Fruit fly (Drosophila melanogaster) whole organism, wandering third instar larva: Measurements from ENCODE around the gene CG8578.
A peak's percentile ranks its signal among the peaks of the same experiment; 100 is the strongest.

ENCODE experiments used
- Abd-B ChIP-seq: fragments of >200 bp; optimal IDR thresholded peaks from 2 replicates; lab custom pipeline; 2017; ENCODE audit warnings: missing biosample characterization, missing genetic modification characterization
- CG32264 ChIP-seq: fragments of 200-800 bp; sonication (Bioruptor generic); optimal IDR thresholded peaks from 2 replicates; lab custom pipeline; 2016; ENCODE audit warnings: missing biosample characterization, missing genetic modification characterization
- CG9705 ChIP-seq: fragments of 200-800 bp; sonication (Bioruptor generic); optimal IDR thresholded peaks from 2 replicates; lab custom pipeline; 2018; ENCODE audit warnings: missing biosample characterization, mild to moderate bottlenecking, missing genetic modification characterization
- CrebA ChIP-seq: fragments of 200-800 bp; sonication (Bioruptor generic); optimal IDR thresholded peaks from 2 replicates; lab custom pipeline; 2016; ENCODE audit warnings: missing biosample characterization, mild to moderate bottlenecking, missing genetic modification characterization, borderline replicate concordance
- Dfd ChIP-seq: fragments of >200 bp; optimal IDR thresholded peaks from 2 replicates; lab custom pipeline; 2017; ENCODE audit warnings: missing biosample characterization, missing genetic modification characterization
- Dif ChIP-seq: fragments of 200-275, 200-300 bp; sonication (Bioruptor generic); optimal IDR thresholded peaks from 2 replicates; lab custom pipeline; 2018; ENCODE audit warnings: missing biosample characterization, missing genetic modification characterization; ENCODE audit not compliant: partially characterized antibody
- GATAd ChIP-seq: sonication (Bioruptor generic); optimal IDR thresholded peaks from 2 replicates; lab custom pipeline; 2016; ENCODE audit warnings: missing biosample characterization, missing genetic modification characterization
- HLH106 ChIP-seq: fragments of 200-800 bp; optimal IDR thresholded peaks from 3 replicates; lab custom pipeline; 2019; ENCODE audit warnings: missing biosample characterization, mild to moderate bottlenecking, missing genetic modification characterization, moderate library complexity
- Hnf4 ChIP-seq: fragments of 200-800 bp; sonication (Bioruptor generic); optimal IDR thresholded peaks from 2 replicates; lab custom pipeline; 2016; ENCODE audit warnings: missing biosample characterization, mild to moderate bottlenecking, missing genetic modification characterization
- Hr78 ChIP-seq: fragments of >200 bp; optimal IDR thresholded peaks from 2 replicates; lab custom pipeline; 2017; ENCODE audit warnings: missing biosample characterization, missing genetic modification characterization
- Hr83 ChIP-seq: fragments of 200-300 bp; sonication (Bioruptor generic); optimal IDR thresholded peaks from 2 replicates; lab custom pipeline; 2016; ENCODE audit warnings: missing biosample characterization, mild to moderate bottlenecking, missing genetic modification characterization, moderate library complexity; ENCODE audit not compliant: poor library complexity, severe bottlenecking
- Jra ChIP-seq: sonication (Bioruptor generic); optimal IDR thresholded peaks from 2 replicates; lab custom pipeline; 2016; ENCODE audit warnings: missing biosample characterization, missing genetic modification characterization
- Mio ChIP-seq: sonication (Bioruptor generic); optimal IDR thresholded peaks from 2 replicates; lab custom pipeline; 2016; ENCODE audit warnings: missing biosample characterization, missing genetic modification characterization
- Myc ChIP-seq: fragments of >200 bp; optimal IDR thresholded peaks from 2 replicates; lab custom pipeline; 2017
- N ChIP-seq: fragments of >200 bp; optimal IDR thresholded peaks from 2 replicates; lab custom pipeline; 2018; ENCODE audit warnings: missing biosample characterization, missing external identifiers, missing genetic modification characterization
- OdsH ChIP-seq: fragments of 200-800 bp; sonication (Bioruptor generic); optimal IDR thresholded peaks from 2 replicates; lab custom pipeline; 2016; ENCODE audit warnings: missing biosample characterization, mild to moderate bottlenecking, missing genetic modification characterization
- Rel ChIP-seq, 2 experiments: fragments of 200-800 bp; sonication (Bioruptor generic) in 1 of 2; optimal IDR thresholded peaks; 2 replicates in 1 of 2; 3 replicates in 1 of 2; lab custom pipeline; 2016 to 2019; ENCODE audit warnings: mild to moderate bottlenecking in 2 of 2, missing biosample characterization in 2 of 2, missing genetic modification characterization in 2 of 2, moderate library complexity in 1 of 2
- Sp1 ChIP-seq: fragments of 200-800 bp; sonication (Bioruptor generic); optimal IDR thresholded peaks from 3 replicates; lab custom pipeline; 2019; ENCODE audit warnings: missing biosample characterization, mild to moderate bottlenecking, missing genetic modification characterization, moderate library complexity
- Vsx2 ChIP-seq: fragments of 200-300, 225-300 bp; sonication (Bioruptor generic); optimal IDR thresholded peaks from 2 replicates; lab custom pipeline; 2018; ENCODE audit warnings: missing biosample characterization, missing genetic modification characterization; ENCODE audit not compliant: partially characterized antibody
- br ChIP-seq: fragments of 200-800 bp; sonication (Bioruptor generic); optimal IDR thresholded peaks from 2 replicates; lab custom pipeline; 2016; ENCODE audit warnings: missing biosample characterization, missing genetic modification characterization
- brk ChIP-seq: fragments of 200-800 bp; sonication (Bioruptor generic); optimal IDR thresholded peaks from 2 replicates; lab custom pipeline; 2016; ENCODE audit warnings: missing biosample characterization, mild to moderate bottlenecking, missing genetic modification characterization
- dl ChIP-seq, 2 experiments: fragments of 175-275, 200-275 bp in 1 of 2; fragments of 200-275 bp in 1 of 2; sonication (Bioruptor generic); optimal IDR thresholded peaks; lab custom pipeline; 2018; ENCODE audit warnings: mild to moderate bottlenecking in 2 of 2, missing biosample characterization in 2 of 2, missing genetic modification characterization in 2 of 2, moderate library complexity in 2 of 2; ENCODE audit not compliant: partially characterized antibody in 2 of 2, insufficient read depth in 1 of 2
- dmrt93B ChIP-seq: fragments of 200-800 bp; sonication (Bioruptor generic); optimal IDR thresholded peaks from 2 replicates; lab custom pipeline; 2018; ENCODE audit warnings: missing biosample characterization, mild to moderate bottlenecking, missing genetic modification characterization
- dsf ChIP-seq: sonication (Bioruptor generic); optimal IDR thresholded peaks from 2 replicates; lab custom pipeline; 2016; ENCODE audit warnings: missing biosample characterization, missing genetic modification characterization, borderline replicate concordance
- ey ChIP-seq: fragments of 200-800 bp; sonication (Bioruptor generic); optimal IDR thresholded peaks from 2 replicates; lab custom pipeline; 2016; ENCODE audit warnings: missing biosample characterization, missing genetic modification characterization
- foxo ChIP-seq, 2 experiments: fragments of 200-800 bp; sonication (Bioruptor generic); optimal IDR thresholded peaks; 2 replicates in 1 of 2; 3 replicates in 1 of 2; lab custom pipeline; 2016 to 2017; ENCODE audit warnings: missing biosample characterization in 2 of 2, missing genetic modification characterization in 2 of 2
- fru ChIP-seq: fragments of 200-800 bp; sonication (Bioruptor generic); optimal IDR thresholded peaks from 3 replicates; lab custom pipeline; 2016; ENCODE audit warnings: missing biosample characterization, mild to moderate bottlenecking, missing genetic modification characterization
- h ChIP-seq: fragments of 200-800 bp; sonication (Bioruptor generic); optimal IDR thresholded peaks from 3 replicates; lab custom pipeline; 2016; ENCODE audit warnings: missing biosample characterization, mild to moderate bottlenecking, missing genetic modification characterization
- jim ChIP-seq: fragments of 175-275, 200-325 bp; sonication (Bioruptor generic); optimal IDR thresholded peaks from 2 replicates; lab custom pipeline; 2016; ENCODE audit warnings: missing biosample characterization, mild to moderate bottlenecking, missing genetic modification characterization
- lola ChIP-seq: fragments of >200 bp; optimal IDR thresholded peaks from 2 replicates; lab custom pipeline; 2017; ENCODE audit warnings: missing biosample characterization, missing genetic modification characterization
- pan ChIP-seq: fragments of >200 bp; optimal IDR thresholded peaks from 2 replicates; lab custom pipeline; 2017
- psq ChIP-seq: fragments of 200-800 bp; sonication (Bioruptor generic); optimal IDR thresholded peaks from 3 replicates; lab custom pipeline; 2017; ENCODE audit warnings: missing biosample characterization, mild to moderate bottlenecking, missing genetic modification characterization, moderate library complexity
- rgr ChIP-seq: fragments of 200-800 bp; sonication (Bioruptor generic); optimal IDR thresholded peaks from 3 replicates; lab custom pipeline; 2016; ENCODE audit warnings: missing biosample characterization, mild to moderate bottlenecking, missing genetic modification characterization
- sage ChIP-seq: fragments of 200-800 bp; sonication (Bioruptor generic); optimal IDR thresholded peaks from 2 replicates; lab custom pipeline; 2016; ENCODE audit warnings: missing biosample characterization, mild to moderate bottlenecking, missing genetic modification characterization
- sv ChIP-seq: fragments of 200-800 bp; sonication (Bioruptor generic); optimal IDR thresholded peaks from 3 replicates; lab custom pipeline; 2016; ENCODE audit warnings: missing biosample characterization, missing genetic modification characterization
- tai ChIP-seq: sonication (Bioruptor generic); optimal IDR thresholded peaks from 2 replicates; lab custom pipeline; 2016; ENCODE audit warnings: missing biosample characterization, missing genetic modification characterization
- usp ChIP-seq: fragments of >200 bp; optimal IDR thresholded peaks from 2 replicates; lab custom pipeline; 2017; ENCODE audit warnings: missing biosample characterization, missing genetic modification characterization
- woc ChIP-seq: sonication (Bioruptor generic); optimal IDR thresholded peaks from 2 replicates; lab custom pipeline; 2016; ENCODE audit warnings: missing biosample characterization, mild to moderate bottlenecking, missing genetic modification characterization

The CG8578 gene

dm6 chrX:15834594-15835236 lies 9.6 kb upstream of the CG8578 start:
- TF ChIP-seq Hr78 (GFP tag; lab: Kevin White, UChicago) (no peak), Hr83 (GFP tag; lab: Kevin White, UChicago) (peak; percentile 5), Myc (no peak), foxo (GFP tag; optimal IDR thresholded peaks at IDR 0.05; lab: Kevin White, UChicago) (peak in 1 of 2 experiments; percentile 3), Sp1 (no peak), woc (GFP tag; lab: Kevin White, UChicago) (peak; percentile 47), psq (GFP tag; lab: Kevin White, UChicago) (no peak), brk (GFP tag; lab: Kevin White, UChicago) (peak; percentile 46), CG32264 (GFP tag; lab: Kevin White, UChicago) (no peak), Jra (peak; percentile 27), fru (GFP tag; lab: Kevin White, UChicago) (no peak), sage (no peak), CrebA (GFP tag; lab: Kevin White, UChicago) (no peak), Hnf4 (GFP tag; lab: Kevin White, UChicago) (peak; percentile 23), CG9705 (GFP tag; lab: Kevin White, UChicago) (no peak), dmrt93B (no peak), h (GFP tag; lab: Kevin White, UChicago) (peak; percentile 8), Dif (GFP tag; lab: Kevin White, UChicago) (peak; percentile 86), Rel (GFP tag; optimal IDR thresholded peaks at IDR 0.05; lab: Kevin White, UChicago) (no peak), Rel (tag; optimal IDR thresholded peaks at IDR 0.05; lab: Kevin White, UChicago) (peak; percentile 95), N (GFP tag; lab: Kevin White, UChicago) (peak; percentile 26), dl (GFP tag; optimal IDR thresholded peaks at IDR 0.05; lab: Kevin White, UChicago; ENCODE audit: insufficient read depth in 1 of 2, partially characterized antibody in 2 of 2) (peak; percentile 49 to 85), rgr (no peak), Vsx2 (GFP tag; lab: Kevin White, UChicago) (peak; percentile 63)

- no peak for TF ChIP-seq CG9705 (GFP tag; lab: Kevin White, UChicago)
- no peak for TF ChIP-seq ey (GFP tag; lab: Kevin White, UChicago)
- no peak for TF ChIP-seq GATAd (GFP tag; lab: Kevin White, UChicago)
- no peak for TF ChIP-seq Rel (GFP tag; optimal IDR thresholded peaks at IDR 0.05; lab: Kevin White, UChicago)
- TF ChIP-seq Rel (tag; optimal IDR thresholded peaks at IDR 0.05; lab: Kevin White, UChicago), result no peak
- no peak for TF ChIP-seq OdsH (GFP tag; lab: Kevin White, UChicago)
- TF ChIP-seq woc (GFP tag; lab: Kevin White, UChicago), result peak; percentile 49
- no peak for TF ChIP-seq sage
- peak; percentile 50 for TF ChIP-seq brk (GFP tag; lab: Kevin White, UChicago)
- no peak for TF ChIP-seq usp (GFP tag; lab: Kevin White, UChicago)
- no peak for TF ChIP-seq CrebA (GFP tag; lab: Kevin White, UChicago)
- TF ChIP-seq Dif (GFP tag; lab: Kevin White, UChicago), result no peak
- TF ChIP-seq pan (lab: Kevin White, UChicago), result no peak
- TF ChIP-seq dl (GFP tag; optimal IDR thresholded peaks at IDR 0.05; lab: Kevin White, UChicago; ENCODE audit: insufficient read depth in 1 of 2, partially characterized antibody in 2 of 2), result no peak
- peak; percentile 20 for TF ChIP-seq jim (GFP tag; lab: Kevin White, UChicago)
- TF ChIP-seq h (GFP tag; lab: Kevin White, UChicago), result peak; percentile 9
- peak; percentile 36 for TF ChIP-seq rgr
- no peak for TF ChIP-seq dmrt93B
- TF ChIP-seq Abd-B (GFP tag; lab: Kevin White, UChicago), result no peak
- peak; percentile 21 for TF ChIP-seq Hr83 (GFP tag; lab: Kevin White, UChicago)
- no peak for TF ChIP-seq Sp1
- no peak for TF ChIP-seq sv (GFP tag; lab: Kevin White, UChicago)
- peak; percentile 55 for TF ChIP-seq Hnf4 (GFP tag; lab: Kevin White, UChicago)
- no peak for TF ChIP-seq psq (GFP tag; lab: Kevin White, UChicago)
- TF ChIP-seq tai (GFP tag; lab: Kevin White, UChicago), result peak; percentile 72
- TF ChIP-seq N (GFP tag; lab: Kevin White, UChicago), result no peak
- TF ChIP-seq Vsx2 (GFP tag; lab: Kevin White, UChicago), result no peak
- TF ChIP-seq CG32264 (GFP tag; lab: Kevin White, UChicago), result no peak
- TF ChIP-seq Jra, result no peak
- no peak for TF ChIP-seq HLH106
- no peak for TF ChIP-seq Dfd
- no peak for TF ChIP-seq br (GFP tag; lab: Kevin White, UChicago)
- no peak for TF ChIP-seq Mio
- no peak for TF ChIP-seq Myc
- TF ChIP-seq lola, result no peak
- TF ChIP-seq foxo (GFP tag; optimal IDR thresholded peaks at IDR 0.05; lab: Kevin White, UChicago), result peak in 1 of 2 experiments; percentile 16
- TF ChIP-seq dsf (GFP tag; lab: Kevin White, UChicago), result no peak
- TF ChIP-seq Hr78 (GFP tag; lab: Kevin White, UChicago), result no peak
- no peak for TF ChIP-seq fru (GFP tag; lab: Kevin White, UChicago)
Measured at dm6 chrX:15835393-15835792, 8.9 kb upstream of the CG8578 start, which contains the start of gene Chc. Gene Chc (minus strand): TSS chrX:15835490.
